Worm (Caenorhabditis elegans) whole organism, L2 larva: ENCODE data around the gene fbxb-48.

Experiments used
- C34F6.9 ChIP-seq: fragments of 150-350 bp; optimal IDR thresholded peaks from 2 replicates; lab custom pipeline; 2014; ENCODE audit warnings: missing biosample characterization, missing genetic modification characterization
- F13H6.1 ChIP-seq: sonication (generic microtip); optimal IDR thresholded peaks from 2 replicates; lab custom pipeline; 2016; ENCODE audit warnings: missing genetic modification characterization, missing compliant biosample characterization
- R02D3.7 ChIP-seq: fragments of 150-350 bp; optimal IDR thresholded peaks from 2 replicates; lab custom pipeline; 2014; ENCODE audit warnings: missing biosample characterization, missing genetic modification characterization
- Y55F3AM.14 ChIP-seq: fragments of 200-800 bp; sonication (Bioruptor generic); optimal IDR thresholded peaks from 2 replicates; lab custom pipeline; 2018; ENCODE audit warnings: mild to moderate bottlenecking, missing genetic modification characterization, missing compliant biosample characterization
- aly-2 ChIP-seq: fragments of 150-350 bp; optimal IDR thresholded peaks from 2 replicates; lab custom pipeline; 2014; ENCODE audit warnings: missing biosample characterization, missing genetic modification characterization
- ama-1 ChIP-seq: fragments of 150-350 bp; optimal IDR thresholded peaks from 2 replicates; lab custom pipeline; 2018; ENCODE audit warnings: inconsistent platforms
- blmp-1 ChIP-seq: sonication (generic microtip); optimal IDR thresholded peaks from 2 replicates; lab custom pipeline; 2017; ENCODE audit warnings: missing genetic modification characterization, mild to moderate bottlenecking, missing compliant biosample characterization, antibody characterized with exemption, moderate library complexity; ENCODE audit not compliant: insufficient read depth
- ceh-16 ChIP-seq: fragments of 150-350 bp; optimal IDR thresholded peaks from 2 replicates; lab custom pipeline; 2014; ENCODE audit warnings: missing biosample characterization, missing genetic modification characterization
- ceh-82 ChIP-seq: fragments of 150-350 bp; optimal IDR thresholded peaks from 2 replicates; lab custom pipeline; 2014; ENCODE audit warnings: missing biosample characterization, missing genetic modification characterization
- crh-2 ChIP-seq: sonication (generic microtip); optimal IDR thresholded peaks from 2 replicates; lab custom pipeline; 2017; ENCODE audit warnings: missing biosample characterization, missing genetic modification characterization
- dmd-4 ChIP-seq: sonication (generic microtip); optimal IDR thresholded peaks from 2 replicates; lab custom pipeline; 2017; ENCODE audit warnings: missing biosample characterization, missing genetic modification characterization
- elt-1 ChIP-seq: fragments of 150-350 bp; optimal IDR thresholded peaks from 2 replicates; lab custom pipeline; 2014; ENCODE audit warnings: missing biosample characterization, missing genetic modification characterization
- gmeb-1 ChIP-seq: fragments of 150-350 bp; optimal IDR thresholded peaks from 2 replicates; lab custom pipeline; 2014; ENCODE audit warnings: missing biosample characterization, missing genetic modification characterization
- lin-11 ChIP-seq: fragments of 150-350 bp; sonication (generic microtip); optimal IDR thresholded peaks from 2 replicates; lab custom pipeline; 2014; ENCODE audit warnings: missing biosample characterization, missing genetic modification characterization, inconsistent platforms, mixed read lengths
- lin-13 ChIP-seq: fragments of 150-350 bp; optimal IDR thresholded peaks from 2 replicates; lab custom pipeline; 2014; ENCODE audit warnings: missing biosample characterization, missing genetic modification reagents, missing genetic modification characterization
- lin-39 ChIP-seq: fragments of 150-350 bp; optimal IDR thresholded peaks from 2 replicates; lab custom pipeline; 2014; ENCODE audit warnings: missing biosample characterization, missing genetic modification reagents, missing genetic modification characterization
- mab-5 ChIP-seq: fragments of 150-350 bp; optimal IDR thresholded peaks from 2 replicates; lab custom pipeline; 2014; ENCODE audit warnings: missing biosample characterization, missing genetic modification characterization
- mbf-1 ChIP-seq: sonication (generic microtip); optimal IDR thresholded peaks from 2 replicates; lab custom pipeline; 2017; ENCODE audit warnings: missing biosample characterization, missing genetic modification characterization
- nhr-10 ChIP-seq: sonication (generic microtip); optimal IDR thresholded peaks from 2 replicates; lab custom pipeline; 2017; ENCODE audit warnings: missing biosample characterization, missing genetic modification characterization
- nhr-11 ChIP-seq: fragments of 150-350 bp; optimal IDR thresholded peaks from 2 replicates; lab custom pipeline; 2014; ENCODE audit warnings: missing biosample characterization, missing genetic modification characterization
- nhr-12 ChIP-seq: fragments of 150-350 bp; optimal IDR thresholded peaks from 2 replicates; lab custom pipeline; 2014; ENCODE audit warnings: missing biosample characterization, missing genetic modification characterization
- nhr-129 ChIP-seq: fragments of 150-350 bp; optimal IDR thresholded peaks from 2 replicates; lab custom pipeline; 2014; ENCODE audit warnings: missing biosample characterization, missing genetic modification characterization
- nhr-21 ChIP-seq: fragments of 150-350 bp; optimal IDR thresholded peaks from 2 replicates; lab custom pipeline; 2014; ENCODE audit warnings: missing biosample characterization, missing genetic modification characterization
- nhr-23 ChIP-seq: fragments of 150-350 bp; optimal IDR thresholded peaks from 2 replicates; lab custom pipeline; 2014; ENCODE audit warnings: missing biosample characterization, missing genetic modification reagents, missing genetic modification characterization
- nhr-25 ChIP-seq: fragments of 150-350 bp; sonication (generic microtip); optimal IDR thresholded peaks from 3 replicates; lab custom pipeline; 2014; ENCODE audit warnings: missing biosample characterization, missing genetic modification characterization
- nhr-6 ChIP-seq: fragments of 150-350 bp; optimal IDR thresholded peaks from 2 replicates; lab custom pipeline; 2014; ENCODE audit warnings: missing biosample characterization, missing genetic modification characterization
- nhr-77 ChIP-seq: fragments of 150-350 bp; optimal IDR thresholded peaks from 2 replicates; lab custom pipeline; 2014; ENCODE audit warnings: missing biosample characterization, missing genetic modification characterization
- sem-4 ChIP-seq: fragments of 150-350 bp; optimal IDR thresholded peaks from 2 replicates; lab custom pipeline; 2014; ENCODE audit warnings: missing biosample characterization, missing genetic modification reagents, missing genetic modification characterization
- skn-1 ChIP-seq: sonication (generic microtip); optimal IDR thresholded peaks from 2 replicates; lab custom pipeline; 2017; ENCODE audit warnings: missing biosample characterization, missing genetic modification characterization
- sma-3 ChIP-seq: sonication (generic microtip); optimal IDR thresholded peaks from 2 replicates; lab custom pipeline; 2016; ENCODE audit warnings: missing genetic modification reagents, missing genetic modification characterization, missing compliant biosample characterization
- sma-9 ChIP-seq, 2 experiments: fragments of 150-350 bp in 1 of 2; sonication (generic microtip) in 1 of 2; optimal IDR thresholded peaks; 2 replicates each; lab custom pipeline; 2014 to 2016; ENCODE audit warnings: missing genetic modification characterization in 2 of 2, mild to moderate bottlenecking in 1 of 2, missing biosample characterization in 1 of 2, missing compliant biosample characterization in 1 of 2, missing genetic modification reagents in 1 of 2, moderate library complexity in 1 of 2
- unc-39 ChIP-seq: fragments of 150-350 bp; optimal IDR thresholded peaks from 2 replicates; lab custom pipeline; 2014; ENCODE audit warnings: missing biosample characterization, missing genetic modification characterization
- unc-55 ChIP-seq: fragments of 150-350 bp; sonication (generic microtip); optimal IDR thresholded peaks from 3 replicates; lab custom pipeline; 2014; ENCODE audit warnings: missing biosample characterization, missing genetic modification reagents, missing genetic modification characterization
- zag-1 ChIP-seq: fragments of 150-350 bp; optimal IDR thresholded peaks from 2 replicates; lab custom pipeline; 2014; ENCODE audit warnings: missing biosample characterization, missing genetic modification characterization
- ztf-4 ChIP-seq: fragments of 150-350 bp; optimal IDR thresholded peaks from 2 replicates; lab custom pipeline; 2014; ENCODE audit warnings: missing biosample characterization, missing genetic modification characterization

Gene fbxb-48

ce11 chrII:1722394-1722793 lies 3.3 kb upstream of the fbxb-48 start, which contains the start of the genes fbxb-5 and btb-8:
Gene fbxb-5, minus strand, starts transcription at chrII:1722494.
Gene btb-8, plus strand, starts transcription at chrII:1722770.
- TF ChIP-seq lin-39 (tag; lab: Kevin White, UChicago) (no peak), sem-4 (tag; lab: Kevin White, UChicago) (no peak), R02D3.7 (tag; lab: Kevin White, UChicago) (no peak), Y55F3AM.14 (GFP tag; lab: Kevin White, UChicago) (no peak), nhr-10 (tag; lab: Kevin White, UChicago) (no peak), unc-55 (GFP tag; lab: Kevin White, UChicago) (no peak), ceh-82 (tag; lab: Kevin White, UChicago) (no peak), lin-11 (tag; lab: Kevin White, UChicago) (no peak), nhr-129 (tag; lab: Kevin White, UChicago) (no peak), skn-1 (tag; lab: Kevin White, UChicago) (no peak), sma-3 (no peak), sma-9 (GFP tag; optimal IDR thresholded peaks at IDR 0.05; lab: Kevin White, UChicago) (no peak), sma-9 (tag; optimal IDR thresholded peaks at IDR 0.05; lab: Kevin White, UChicago) (no peak), unc-39 (tag; lab: Kevin White, UChicago) (no peak), C34F6.9 (tag; lab: Kevin White, UChicago) (no peak), dmd-4 (no peak)

- no peak for TF ChIP-seq nhr-10 (tag; lab: Kevin White, UChicago)
- no peak for TF ChIP-seq aly-2 (tag; lab: Kevin White, UChicago)
- no peak for TF ChIP-seq nhr-6
- TF ChIP-seq nhr-23 (tag; lab: Kevin White, UChicago) = no peak
- no peak for TF ChIP-seq sma-9 (GFP tag; optimal IDR thresholded peaks at IDR 0.05; lab: Kevin White, UChicago)
- no peak for TF ChIP-seq sma-9 (tag; optimal IDR thresholded peaks at IDR 0.05; lab: Kevin White, UChicago)
- TF ChIP-seq F13H6.1 (tag; lab: Kevin White, UChicago) = no peak
- no peak for TF ChIP-seq crh-2 (tag; lab: Kevin White, UChicago)
- no peak for TF ChIP-seq ama-1 (lab: Kevin White, UChicago)
- no peak for TF ChIP-seq sem-4 (tag; lab: Kevin White, UChicago)
- no peak for TF ChIP-seq Y55F3AM.14 (GFP tag; lab: Kevin White, UChicago)
- no peak for TF ChIP-seq zag-1
- TF ChIP-seq mab-5 (tag; lab: Kevin White, UChicago) = no peak
- TF ChIP-seq R02D3.7 (tag; lab: Kevin White, UChicago) = no peak
- no peak for TF ChIP-seq nhr-12 (tag; lab: Kevin White, UChicago)
- no peak for TF ChIP-seq mbf-1 (tag; lab: Kevin White, UChicago)
These were observed 4.2 kb downstream of the fbxb-48 start, which contains the start of gene btb-6 for ce11 chrII:1714772-1715353. Gene btb-6, plus strand, starts transcription at chrII:1715303.

ce11 chrII:1712938-1713337 lies 6.1 kb downstream of the fbxb-48 start, which contains the start of gene btb-7:
Gene btb-7, plus strand, starts transcription at chrII:1713238.
- no peak for TF ChIP-seq nhr-12 (tag; lab: Kevin White, UChicago)
- no peak for TF ChIP-seq ztf-4 (tag; lab: Kevin White, UChicago)
- no peak for TF ChIP-seq nhr-77 (tag; lab: Kevin White, UChicago)
- no peak for TF ChIP-seq lin-13 (GFP tag; lab: Kevin White, UChicago)
- TF ChIP-seq gmeb-1 (tag; lab: Kevin White, UChicago) = no peak
- TF ChIP-seq lin-11 (tag; lab: Kevin White, UChicago) = no peak
- TF ChIP-seq unc-39 (tag; lab: Kevin White, UChicago) = no peak
- TF ChIP-seq, all 48 proteins: peak for 0

- no peak for TF ChIP-seq nhr-21 (tag; lab: Kevin White, UChicago)
- no peak for TF ChIP-seq sma-3
- no peak for TF ChIP-seq dmd-4
- no peak for TF ChIP-seq ceh-16 (tag; lab: Kevin White, UChicago)
- TF ChIP-seq ama-1 (lab: Kevin White, UChicago) = no peak
- TF ChIP-seq nhr-25 (tag; lab: Kevin White, UChicago) = no peak
- TF ChIP-seq crh-2 (tag; lab: Kevin White, UChicago) = no peak
These were observed 9.1 kb downstream of the fbxb-48 start, which contains the start of gene fbxa-184 for ce11 chrII:1709959-1710358. Gene fbxa-184, plus strand, starts transcription at chrII:1710259.

ce11 chrII:1706385-1706784 lies 12.7 kb downstream of the fbxb-48 start, which contains the start of gene sdz-18:
Gene sdz-18, minus strand, starts transcription at chrII:1706485.
- no peak for TF ChIP-seq blmp-1 (tag; lab: Kevin White, UChicago)
- no peak for TF ChIP-seq nhr-21 (tag; lab: Kevin White, UChicago)
- TF ChIP-seq nhr-23 (tag; lab: Kevin White, UChicago) = no peak
- no peak for TF ChIP-seq unc-55 (GFP tag; lab: Kevin White, UChicago)
- no peak for TF ChIP-seq sem-4 (tag; lab: Kevin White, UChicago)
- no peak for TF ChIP-seq elt-1 (tag; lab: Kevin White, UChicago)
- TF ChIP-seq nhr-11 (tag; lab: Kevin White, UChicago) = no peak
- TF ChIP-seq skn-1 (tag; lab: Kevin White, UChicago) = no peak
